Worm (Caenorhabditis elegans): ENCODE results near the gene gro-1.

The gro-1 gene

ce11 chrIII:5225321-5225720 is 39.6 kb upstream of the gro-1 start, which contains the start of gene nex-1:
nex-1 (plus strand) TSS chrIII:5225621.
- no peak for TF ChIP-seq nhr-21 (tag; optimal IDR thresholded peaks at IDR 0.05)
- TF ChIP-seq ceh-82 (tag; optimal IDR thresholded peaks at IDR 0.05), result no peak
- no peak for TF ChIP-seq egl-27 (tag; optimal IDR thresholded peaks at IDR 0.05)
- no peak for TF ChIP-seq dmd-4 (tag; optimal IDR thresholded peaks at IDR 0.05)
- TF ChIP-seq sma-9 (GFP tag; optimal IDR thresholded peaks at IDR 0.05), result no peak
- no peak for TF ChIP-seq sma-9 (tag; optimal IDR thresholded peaks at IDR 0.05)
- TF ChIP-seq lsy-2 (tag; optimal IDR thresholded peaks at IDR 0.05), result no peak
- no peak for TF ChIP-seq peb-1 (tag; optimal IDR thresholded peaks at IDR 0.05)
- no peak for TF ChIP-seq ama-1 (optimal IDR thresholded peaks at IDR 0.05)
- no peak for TF ChIP-seq mbf-1 (tag; optimal IDR thresholded peaks at IDR 0.05)
- no peak for TF ChIP-seq nhr-77 (tag; optimal IDR thresholded peaks at IDR 0.05)
- TF ChIP-seq zag-1 (tag; optimal IDR thresholded peaks at IDR 0.05), result no peak
- TF ChIP-seq unc-62 (GFP tag; optimal IDR thresholded peaks at IDR 0.05), result no peak
- TF ChIP-seq unc-39 (tag; optimal IDR thresholded peaks at IDR 0.05), result no peak
- no peak for TF ChIP-seq elt-3 (tag; optimal IDR thresholded peaks at IDR 0.05)
- TF ChIP-seq fos-1 (tag; optimal IDR thresholded peaks at IDR 0.05), result no peak

- peak; percentile 3 for TF ChIP-seq ZK546.5 (tag; optimal IDR thresholded peaks at IDR 0.05)
- no peak for TF ChIP-seq ztf-1 (GFP tag; conservative IDR thresholded peaks at IDR 0.05)
- no peak for TF ChIP-seq lin-39 (tag; optimal IDR thresholded peaks at IDR 0.05)
- TF ChIP-seq aly-2 (tag; optimal IDR thresholded peaks at IDR 0.05), result no peak
- peak; percentile 91 for TF ChIP-seq nhr-25 (tag; optimal IDR thresholded peaks at IDR 0.05)
- no peak for TF ChIP-seq peb-1 (tag; optimal IDR thresholded peaks at IDR 0.05)
- TF ChIP-seq sma-9 (GFP tag; optimal IDR thresholded peaks at IDR 0.05), result peak; percentile 59
- TF ChIP-seq sma-9 (tag; optimal IDR thresholded peaks at IDR 0.05), result no peak
- TF ChIP-seq C34F6.9 (tag; optimal IDR thresholded peaks at IDR 0.05), result peak; percentile 91
- no peak for TF ChIP-seq elt-1 (tag; optimal IDR thresholded peaks at IDR 0.05)
- peak; percentile 98 for TF ChIP-seq unc-55 (GFP tag; optimal IDR thresholded peaks at IDR 0.05)
- peak; percentile 50 for TF ChIP-seq ceh-16 (tag; optimal IDR thresholded peaks at IDR 0.05)
- TF ChIP-seq nhr-6 (tag; optimal IDR thresholded peaks at IDR 0.05), result peak; percentile 60
- peak in 1 of 2 experiments; percentile 56 for TF ChIP-seq mdl-1 (tag; optimal IDR thresholded peaks at IDR 0.05)
- peak; percentile 96 for TF ChIP-seq lin-11 (tag; optimal IDR thresholded peaks at IDR 0.05)
- TF ChIP-seq mab-5 (tag; optimal IDR thresholded peaks at IDR 0.05), result peak; percentile 50
- TF ChIP-seq gmeb-1 (tag; optimal IDR thresholded peaks at IDR 0.05), result peak; percentile 86
- TF ChIP-seq skn-1 (tag; optimal IDR thresholded peaks at IDR 0.05), result peak; percentile 49
- no peak for TF ChIP-seq mbf-1 (tag; optimal IDR thresholded peaks at IDR 0.05)
- peak; percentile 65 to 93 for TF ChIP-seq lsy-2 (tag; optimal IDR thresholded peaks at IDR 0.05)
- TF ChIP-seq nhr-129 (tag; optimal IDR thresholded peaks at IDR 0.05), result peak; percentile 86
- TF ChIP-seq ceh-82 (tag; optimal IDR thresholded peaks at IDR 0.05), result peak; percentile 35
- no peak for TF ChIP-seq egl-27 (tag; optimal IDR thresholded peaks at IDR 0.05)
- peak; percentile 36 for TF ChIP-seq blmp-1 (tag; optimal IDR thresholded peaks at IDR 0.05; ENCODE audit: insufficient read depth)
- no peak for TF ChIP-seq nhr-77 (tag; optimal IDR thresholded peaks at IDR 0.05)
- TF ChIP-seq nhr-11 (tag; optimal IDR thresholded peaks at IDR 0.05), result no peak
- no peak for TF ChIP-seq ztf-11 (tag; optimal IDR thresholded peaks at IDR 0.05)
- no peak for TF ChIP-seq nhr-23 (tag; optimal IDR thresholded peaks at IDR 0.05)
- TF ChIP-seq F13H6.1 (tag; optimal IDR thresholded peaks at IDR 0.05), result peak; percentile 74
- TF ChIP-seq lin-13 (GFP tag; optimal IDR thresholded peaks at IDR 0.05), result peak; percentile 92
- peak; percentile 74 for TF ChIP-seq ama-1 (optimal IDR thresholded peaks at IDR 0.05)
- no peak for TF ChIP-seq R02D3.7 (tag; optimal IDR thresholded peaks at IDR 0.05)
- TF ChIP-seq crh-2 (tag; optimal IDR thresholded peaks at IDR 0.05), result peak; percentile 93
- TF ChIP-seq zag-1 (tag; optimal IDR thresholded peaks at IDR 0.05), result peak; percentile 68
- no peak for TF ChIP-seq alr-1 (tag; optimal IDR thresholded peaks at IDR 0.05)
- no peak for TF ChIP-seq unc-62 (GFP tag; optimal IDR thresholded peaks at IDR 0.05)
- TF ChIP-seq unc-39 (tag; optimal IDR thresholded peaks at IDR 0.05), result no peak
- peak; percentile 62 for TF ChIP-seq nhr-21 (tag; optimal IDR thresholded peaks at IDR 0.05)
- TF ChIP-seq sma-3 (GFP tag; optimal IDR thresholded peaks at IDR 0.05), result peak; percentile 89
- peak; percentile 84 for TF ChIP-seq fos-1 (tag; optimal IDR thresholded peaks at IDR 0.05)
- no peak for TF ChIP-seq Y55F3AM.14 (GFP tag; optimal IDR thresholded peaks at IDR 0.05)
- TF ChIP-seq dmd-4 (tag; optimal IDR thresholded peaks at IDR 0.05), result no peak
- no peak for TF ChIP-seq nhr-12 (tag; optimal IDR thresholded peaks at IDR 0.05)
- no peak for TF ChIP-seq elt-3 (tag; optimal IDR thresholded peaks at IDR 0.05)
- TF ChIP-seq nhr-10 (tag; optimal IDR thresholded peaks at IDR 0.05), result no peak
- TF ChIP-seq sem-4 (tag; optimal IDR thresholded peaks at IDR 0.05), result peak; percentile 68
- no peak for TF ChIP-seq nhr-237 (tag; optimal IDR thresholded peaks at IDR 0.05)
- TF ChIP-seq ztf-4 (tag; optimal IDR thresholded peaks at IDR 0.05), result peak; percentile 74
- peak; percentile 60 for TF ChIP-seq snpc-4 (tag; optimal IDR thresholded peaks at IDR 0.05)
These were observed 37.0 kb upstream of the gro-1 start, which contains the start of the genes C34E10.12, C34E10.10 and atp-2 for ce11 chrIII:5227831-5228467. C34E10.12 (minus strand) TSS chrIII:5227881. C34E10.10 (minus strand) TSS chrIII:5227884. atp-2 (plus strand) TSS chrIII:5228417.

All from whole organism, L2 larva.